Worm (Caenorhabditis elegans) whole organism, L3 larva: ENCODE results near the gene R01E6.2.

Experiments
- R02D3.7 ChIP-seq: fragments of 150-350 bp; optimal IDR thresholded peaks from 2 replicates; lab custom pipeline; 2014; ENCODE audit warnings: missing biosample characterization, missing genetic modification characterization
- aly-2 ChIP-seq: fragments of 150-350 bp; optimal IDR thresholded peaks from 2 replicates; lab custom pipeline; 2014; ENCODE audit warnings: missing biosample characterization, missing genetic modification characterization
- ama-1 ChIP-seq: fragments of 150-350 bp; optimal IDR thresholded peaks from 2 replicates; lab custom pipeline; 2018
- ceh-16 ChIP-seq: sonication (generic microtip); optimal IDR thresholded peaks from 2 replicates; lab custom pipeline; 2017; ENCODE audit warnings: missing biosample characterization, missing genetic modification characterization
- ceh-28 ChIP-seq: fragments of 150-350 bp; optimal IDR thresholded peaks from 2 replicates; lab custom pipeline; 2014; ENCODE audit warnings: missing biosample characterization, missing genetic modification reagents, missing genetic modification characterization
- ceh-82 ChIP-seq: fragments of 150-350 bp; optimal IDR thresholded peaks from 2 replicates; lab custom pipeline; 2014; ENCODE audit warnings: missing biosample characterization, missing genetic modification characterization
- ceh-9 ChIP-seq: sonication (generic microtip); optimal IDR thresholded peaks from 2 replicates; lab custom pipeline; 2018; ENCODE audit warnings: missing biosample characterization, missing genetic modification characterization
- egl-27 ChIP-seq: sonication (generic microtip); optimal IDR thresholded peaks from 4 replicates; lab custom pipeline; 2017; ENCODE audit warnings: missing biosample characterization, missing genetic modification reagents, missing genetic modification characterization
- egl-5 ChIP-seq: fragments of 150-350 bp; optimal IDR thresholded peaks from 2 replicates; lab custom pipeline; 2017; ENCODE audit warnings: missing biosample characterization, missing genetic modification reagents, missing genetic modification characterization, inconsistent platforms
- elt-3 ChIP-seq, 3 experiments: fragments of 150-350 bp in 1 of 3; sonication (generic microtip) in 2 of 3; optimal IDR thresholded peaks; 2 replicates in 2 of 3; 4 replicates in 1 of 3; lab custom pipeline; 2014 to 2017; ENCODE audit warnings: missing biosample characterization in 3 of 3, missing genetic modification characterization in 3 of 3
- eor-1 ChIP-seq, 2 experiments: fragments of 150-350 bp; optimal IDR thresholded peaks; 2 replicates each; lab custom pipeline; 2014 to 2018; ENCODE audit warnings: missing biosample characterization in 2 of 2, missing genetic modification characterization in 2 of 2
- fkh-10 ChIP-seq: sonication (generic microtip); optimal IDR thresholded peaks from 2 replicates; lab custom pipeline; 2017; ENCODE audit warnings: missing biosample characterization, missing genetic modification reagents, missing genetic modification characterization
- fkh-2 ChIP-seq: fragments of 150-350 bp; optimal IDR thresholded peaks from 2 replicates; lab custom pipeline; 2014; ENCODE audit warnings: missing biosample characterization, missing genetic modification reagents, missing genetic modification characterization
- fos-1 ChIP-seq: fragments of 150-350 bp; optimal IDR thresholded peaks from 2 replicates; lab custom pipeline; 2014; ENCODE audit warnings: missing biosample characterization, missing genetic modification characterization
- hmg-11 ChIP-seq: sonication (generic microtip); optimal IDR thresholded peaks from 2 replicates; lab custom pipeline; 2016; ENCODE audit warnings: missing genetic modification characterization, missing compliant biosample characterization
- lin-15B ChIP-seq: fragments of 150-350 bp; optimal IDR thresholded peaks from 2 replicates; lab custom pipeline; 2014; ENCODE audit warnings: missing biosample characterization, missing genetic modification characterization
- lin-39 ChIP-seq: fragments of 150-350 bp; optimal IDR thresholded peaks from 2 replicates; lab custom pipeline; 2018; ENCODE audit warnings: missing biosample characterization, missing genetic modification reagents, missing genetic modification characterization
- lsy-12 ChIP-seq: sonication (generic microtip); optimal IDR thresholded peaks from 2 replicates; lab custom pipeline; 2016; ENCODE audit warnings: mild to moderate bottlenecking, missing genetic modification characterization, missing compliant biosample characterization
- mdl-1 ChIP-seq: fragments of 150-350 bp; optimal IDR thresholded peaks from 2 replicates; lab custom pipeline; 2014; ENCODE audit warnings: missing biosample characterization, missing genetic modification characterization
- mml-1 ChIP-seq: fragments of 150-350 bp; sonication (generic microtip); optimal IDR thresholded peaks from 3 replicates; lab custom pipeline; 2014; ENCODE audit warnings: missing biosample characterization, missing genetic modification characterization
- nfya-1 ChIP-seq: sonication (generic microtip); optimal IDR thresholded peaks from 2 replicates; lab custom pipeline; 2017; ENCODE audit warnings: missing genetic modification characterization, mild to moderate bottlenecking, missing compliant biosample characterization, antibody characterized with exemption, moderate library complexity; ENCODE audit not compliant: insufficient read depth
- nhr-11 ChIP-seq: fragments of 150-350 bp; optimal IDR thresholded peaks from 2 replicates; lab custom pipeline; 2014; ENCODE audit warnings: missing biosample characterization, missing genetic modification characterization
- nhr-23 ChIP-seq: fragments of 150-350 bp; optimal IDR thresholded peaks from 2 replicates; lab custom pipeline; 2014; ENCODE audit warnings: missing biosample characterization, missing genetic modification reagents, missing genetic modification characterization
- nhr-25 ChIP-seq: sonication (generic microtip); optimal IDR thresholded peaks from 2 replicates; lab custom pipeline; 2017; ENCODE audit warnings: missing biosample characterization, missing genetic modification characterization
- nhr-28 ChIP-seq: fragments of 150-350 bp; optimal IDR thresholded peaks from 2 replicates; lab custom pipeline; 2014; ENCODE audit warnings: missing biosample characterization, missing genetic modification characterization
- nhr-43 ChIP-seq: sonication (generic microtip); optimal IDR thresholded peaks from 2 replicates; lab custom pipeline; 2016; ENCODE audit warnings: mild to moderate bottlenecking, missing genetic modification characterization, missing compliant biosample characterization; ENCODE audit not compliant: poor library complexity, severe bottlenecking
- nhr-76 ChIP-seq: fragments of 150-350 bp; sonication (generic microtip); optimal IDR thresholded peaks from 5 replicates; lab custom pipeline; 2014; ENCODE audit warnings: missing biosample characterization, missing genetic modification characterization
- nhr-77 ChIP-seq: fragments of 150-350 bp; optimal IDR thresholded peaks from 2 replicates; lab custom pipeline; 2014; ENCODE audit warnings: missing biosample characterization, missing genetic modification characterization
- pha-4 ChIP-seq: fragments of 150-350 bp; optimal IDR thresholded peaks from 2 replicates; lab custom pipeline; 2014; ENCODE audit warnings: missing biosample characterization, missing genetic modification reagents, missing genetic modification characterization
- pqm-1 ChIP-seq: fragments of 150-350 bp; optimal IDR thresholded peaks from 2 replicates; lab custom pipeline; 2017; ENCODE audit warnings: missing biosample characterization, missing genetic modification characterization, inconsistent platforms
- snpc-4 ChIP-seq: fragments of 150-350 bp; optimal IDR thresholded peaks from 2 replicates; lab custom pipeline; 2014; ENCODE audit warnings: missing biosample characterization, missing genetic modification characterization
- unc-39 ChIP-seq: sonication (generic microtip); optimal IDR thresholded peaks from 4 replicates; lab custom pipeline; 2017; ENCODE audit warnings: missing biosample characterization, missing genetic modification characterization
- unc-62 ChIP-seq: fragments of 150-350 bp; sonication (generic microtip); optimal IDR thresholded peaks from 4 replicates; lab custom pipeline; 2014; ENCODE audit warnings: missing biosample characterization, missing genetic modification reagents, missing genetic modification characterization
- ztf-11 ChIP-seq: fragments of 150-350 bp; optimal IDR thresholded peaks from 2 replicates; lab custom pipeline; 2014; ENCODE audit warnings: missing biosample characterization, missing genetic modification characterization
- ztf-4 ChIP-seq: fragments of 150-350 bp; optimal IDR thresholded peaks from 2 replicates; lab custom pipeline; 2014; ENCODE audit warnings: missing biosample characterization, missing genetic modification characterization

Gene R01E6.2

ce11 chrX:13555098-13555497, 11.2 kb downstream of the R01E6.2 start:
- TF ChIP-seq nhr-11 (tag; lab: Kevin White, UChicago) (peak; percentile 41), ceh-82 (tag; lab: Kevin White, UChicago) (no peak), egl-5 (tag; lab: Kevin White, UChicago) (no peak), lin-39 (tag; lab: Kevin White, UChicago) (peak; percentile 14), nfya-1 (tag; lab: Kevin White, UChicago) (peak; percentile 8)

- no peak for TF ChIP-seq mdl-1 (tag; lab: Kevin White, UChicago)
- TF ChIP-seq ama-1 (lab: Kevin White, UChicago) = no peak
- TF ChIP-seq nhr-76 (tag; lab: Kevin White, UChicago) = no peak
- TF ChIP-seq nhr-28 (tag; lab: Kevin White, UChicago) = no peak
- no peak for TF ChIP-seq fos-1 (tag; lab: Kevin White, UChicago)
- no peak for TF ChIP-seq ceh-16
- no peak for TF ChIP-seq unc-39 (tag; lab: Kevin White, UChicago)
- no peak for TF ChIP-seq nhr-43
- TF ChIP-seq hmg-11 (tag; lab: Kevin White, UChicago) = no peak
- no peak for TF ChIP-seq ceh-82 (tag; lab: Kevin White, UChicago)
- TF ChIP-seq ztf-11 (tag; lab: Kevin White, UChicago) = no peak
- TF ChIP-seq nfya-1 (tag; lab: Kevin White, UChicago) = no peak
- no peak for TF ChIP-seq nhr-77 (tag; lab: Kevin White, UChicago)
- no peak for TF ChIP-seq fkh-2
- TF ChIP-seq pqm-1 (tag; lab: Kevin White, UChicago) = no peak
- no peak for TF ChIP-seq nhr-25
- no peak for TF ChIP-seq elt-3 (tag; optimal IDR thresholded peaks at IDR 0.05; lab: Kevin White, UChicago)
These were observed 15.4 kb downstream of the R01E6.2 start, which contains the start of gene odr-1 for ce11 chrX:13550890-13551289. Gene odr-1, minus strand, starts transcription at chrX:13550990.

DNA sequence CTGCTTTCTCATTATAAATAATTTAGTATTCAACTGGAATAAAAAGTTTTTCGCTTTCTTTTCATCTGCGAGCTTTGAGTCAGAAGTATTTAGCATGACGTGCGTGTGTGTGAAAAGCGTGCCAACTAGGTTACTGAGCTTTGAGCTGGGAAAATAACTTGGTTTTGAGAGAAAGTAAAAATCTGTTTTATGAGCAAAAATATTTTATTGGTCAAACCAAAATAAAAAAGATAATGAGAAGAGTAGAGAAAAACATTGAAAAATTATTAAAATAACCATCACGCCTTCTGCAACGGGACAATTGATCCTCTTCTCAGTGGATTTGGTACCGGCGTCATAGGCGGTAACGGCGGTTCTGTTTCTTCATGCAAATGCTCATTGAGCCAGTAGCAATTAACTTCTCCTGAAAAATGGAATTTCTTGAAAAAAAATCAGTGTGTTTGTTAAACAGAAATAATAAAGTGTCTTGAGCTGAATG, 21.8 kb downstream of the R01E6.2 start:
- TF ChIP-seq ama-1 (lab: Kevin White, UChicago) = peak; percentile 96
- TF ChIP-seq nhr-43 = peak; percentile 15
- no peak for TF ChIP-seq egl-27 (tag; lab: Kevin White, UChicago)
- TF ChIP-seq nhr-23 = no peak
- TF ChIP-seq lin-15B (tag; lab: Kevin White, UChicago) = no peak
- TF ChIP-seq, all 47 proteins: peak for 2

DNA sequence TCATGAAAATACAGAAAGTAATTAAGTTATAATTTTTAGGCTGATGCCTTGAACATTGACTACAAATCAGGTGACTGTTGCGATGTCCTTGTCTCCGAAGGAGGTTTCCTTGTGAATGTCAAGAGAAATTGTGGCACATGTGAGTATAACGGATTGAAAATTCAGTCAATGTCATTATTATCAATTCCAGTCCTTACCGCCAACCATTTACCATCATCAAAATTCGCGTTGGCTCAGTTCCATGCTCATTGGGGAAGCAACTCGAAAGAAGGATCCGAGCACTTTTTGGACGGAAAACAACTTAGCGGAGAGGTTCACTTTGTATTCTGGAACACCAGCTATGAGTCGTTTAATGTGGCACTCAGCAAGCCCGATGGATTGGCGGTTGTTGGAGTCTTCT, 23.0 kb downstream of the R01E6.2 start:
- peak; percentile 51 for TF ChIP-seq ama-1 (lab: Kevin White, UChicago)
- TF ChIP-seq mml-1 (tag; lab: Kevin White, UChicago) = no peak
- TF ChIP-seq, all 47 proteins: peak for 1

DNA sequence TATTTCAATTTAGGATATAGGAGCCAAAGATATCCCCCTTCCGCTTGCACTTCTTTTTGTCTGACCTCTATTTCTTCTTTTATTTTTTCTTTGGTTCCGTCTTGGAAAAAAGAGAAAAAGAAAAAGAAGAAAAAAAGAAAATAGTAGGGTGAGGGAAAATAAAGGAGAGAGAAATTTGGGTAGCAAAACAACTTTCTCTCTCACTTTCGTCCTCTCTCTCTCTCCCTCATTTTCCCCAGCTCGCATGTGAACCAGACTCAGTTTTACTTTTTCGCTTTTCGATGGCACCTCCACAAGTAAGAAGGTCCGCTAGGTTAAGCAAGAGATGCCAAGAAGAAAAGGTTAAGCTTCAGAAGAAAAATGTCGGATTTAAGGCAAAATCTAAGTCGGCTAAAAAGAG, 23.6 kb downstream of the R01E6.2 start:
- TF ChIP-seq snpc-4 (tag; lab: Kevin White, UChicago) = no peak
- TF ChIP-seq nhr-23 = no peak
- TF ChIP-seq unc-39 (tag; lab: Kevin White, UChicago) = no peak
- peak; percentile 41 for TF ChIP-seq nfya-1 (tag; lab: Kevin White, UChicago)
- no peak for TF ChIP-seq aly-2 (tag; lab: Kevin White, UChicago)
- peak; percentile 86 for TF ChIP-seq ama-1 (lab: Kevin White, UChicago)
- TF ChIP-seq ceh-9 = no peak
- no peak for TF ChIP-seq pha-4 (tag; lab: Kevin White, UChicago)
- no peak for TF ChIP-seq egl-27 (tag; lab: Kevin White, UChicago)
- TF ChIP-seq hmg-11 (tag; lab: Kevin White, UChicago) = peak; percentile 23
- peak; percentile 22 for TF ChIP-seq ztf-4 (tag; lab: Kevin White, UChicago)
- no peak for TF ChIP-seq ceh-82 (tag; lab: Kevin White, UChicago)
- no peak for TF ChIP-seq R02D3.7 (tag; lab: Kevin White, UChicago)
- no peak for TF ChIP-seq elt-3 (tag; optimal IDR thresholded peaks at IDR 0.05; lab: Kevin White, UChicago)
- TF ChIP-seq unc-62 = no peak
- no peak for TF ChIP-seq lsy-12 (tag; lab: Kevin White, UChicago)
- no peak for TF ChIP-seq fkh-10
- TF ChIP-seq nhr-76 (tag; lab: Kevin White, UChicago) = no peak
- no peak for TF ChIP-seq ceh-28
- peak; percentile 30 for TF ChIP-seq lin-39 (tag; lab: Kevin White, UChicago)
- no peak for TF ChIP-seq egl-5 (tag; lab: Kevin White, UChicago)
- no peak for TF ChIP-seq eor-1 (tag; optimal IDR thresholded peaks at IDR 0.05; lab: Kevin White, UChicago)
